Worm (Caenorhabditis elegans): ENCODE measurements around the gene C32D5.8.

The C32D5.8 gene

ce11 chrII:6394037-6394436 is 48.3 kb upstream of the C32D5.8 start:
- TF ChIP-seq zag-1 (tag; optimal IDR thresholded peaks at IDR 0.05), result no peak
- TF ChIP-seq ama-1 (optimal IDR thresholded peaks at IDR 0.05), result no peak
- TF ChIP-seq nhr-12 (tag; optimal IDR thresholded peaks at IDR 0.05), result no peak
- no peak for TF ChIP-seq elt-1 (tag; optimal IDR thresholded peaks at IDR 0.05)
- no peak for TF ChIP-seq unc-55 (GFP tag; optimal IDR thresholded peaks at IDR 0.05)
- TF ChIP-seq nhr-25 (tag; optimal IDR thresholded peaks at IDR 0.05), result no peak
- TF ChIP-seq nhr-6 (tag; optimal IDR thresholded peaks at IDR 0.05), result no peak
- TF ChIP-seq egl-27 (tag; optimal IDR thresholded peaks at IDR 0.05), result no peak
- TF ChIP-seq nhr-237 (tag; optimal IDR thresholded peaks at IDR 0.05), result no peak
- TF ChIP-seq nhr-129 (tag; optimal IDR thresholded peaks at IDR 0.05), result no peak
- TF ChIP-seq elt-3 (tag; optimal IDR thresholded peaks at IDR 0.05), result no peak
- no peak for TF ChIP-seq dmd-4 (tag; optimal IDR thresholded peaks at IDR 0.05)

- no peak for TF ChIP-seq gmeb-1 (tag; optimal IDR thresholded peaks at IDR 0.05)
- no peak for TF ChIP-seq lin-13 (GFP tag; optimal IDR thresholded peaks at IDR 0.05)
- TF ChIP-seq sma-3 (GFP tag; optimal IDR thresholded peaks at IDR 0.05), result no peak
- TF ChIP-seq nhr-129 (tag; optimal IDR thresholded peaks at IDR 0.05), result no peak
- no peak for TF ChIP-seq sma-9 (GFP tag; optimal IDR thresholded peaks at IDR 0.05)
- no peak for TF ChIP-seq sma-9 (tag; optimal IDR thresholded peaks at IDR 0.05)
- no peak for TF ChIP-seq fos-1 (tag; optimal IDR thresholded peaks at IDR 0.05)
Observed at ce11 chrII:6391195-6391594, 45.4 kb upstream of the C32D5.8 start, which contains the start of gene F58F12.3. Gene F58F12.3 (minus strand): TSS chrII:6391295.

ce11 chrII:6387937-6388336 is 42.2 kb upstream of the C32D5.8 start, which contains the start of gene F58F12.2:
Gene F58F12.2 (minus strand): TSS chrII:6388037.
- TF ChIP-seq ceh-16 (tag; optimal IDR thresholded peaks at IDR 0.05) (no peak), sma-3 (GFP tag; optimal IDR thresholded peaks at IDR 0.05) (no peak), nhr-11 (tag; optimal IDR thresholded peaks at IDR 0.05) (no peak), skn-1 (tag; optimal IDR thresholded peaks at IDR 0.05) (no peak), sem-4 (tag; optimal IDR thresholded peaks at IDR 0.05) (no peak), nhr-25 (tag; optimal IDR thresholded peaks at IDR 0.05) (no peak), zag-1 (tag; optimal IDR thresholded peaks at IDR 0.05) (no peak), elt-3 (tag; optimal IDR thresholded peaks at IDR 0.05) (no peak), nhr-23 (tag; optimal IDR thresholded peaks at IDR 0.05) (no peak), crh-2 (tag; optimal IDR thresholded peaks at IDR 0.05) (no peak), nhr-12 (tag; optimal IDR thresholded peaks at IDR 0.05) (no peak), lsy-2 (tag; optimal IDR thresholded peaks at IDR 0.05) (no peak)

ce11 chrII:6386467-6386866 is 40.7 kb upstream of the C32D5.8 start, which contains the start of gene F58F12.4:
Gene F58F12.4 (plus strand): TSS chrII:6386767.
- TF ChIP-seq elt-1 (tag; optimal IDR thresholded peaks at IDR 0.05) (no peak), ztf-4 (tag; optimal IDR thresholded peaks at IDR 0.05) (no peak), sma-9 (GFP tag; optimal IDR thresholded peaks at IDR 0.05) (no peak), sma-9 (tag; optimal IDR thresholded peaks at IDR 0.05) (no peak), skn-1 (tag; optimal IDR thresholded peaks at IDR 0.05) (no peak), ama-1 (optimal IDR thresholded peaks at IDR 0.05) (no peak), ZK546.5 (tag; optimal IDR thresholded peaks at IDR 0.05) (no peak), zag-1 (tag; optimal IDR thresholded peaks at IDR 0.05) (no peak), snpc-4 (tag; optimal IDR thresholded peaks at IDR 0.05) (no peak), mdl-1 (tag; optimal IDR thresholded peaks at IDR 0.05) (no peak), lin-11 (tag; optimal IDR thresholded peaks at IDR 0.05) (no peak), gmeb-1 (tag; optimal IDR thresholded peaks at IDR 0.05) (no peak), lin-39 (tag; optimal IDR thresholded peaks at IDR 0.05) (no peak), nhr-11 (tag; optimal IDR thresholded peaks at IDR 0.05) (no peak)

ce11 chrII:6383183-6383695 is 37.5 kb upstream of the C32D5.8 start, which contains the start of gene F58F12.1:
Gene F58F12.1 (plus strand): TSS chrII:6383645.
- TF ChIP-seq nhr-129 (tag; optimal IDR thresholded peaks at IDR 0.05), result peak; percentile 61
- TF ChIP-seq sem-4 (tag; optimal IDR thresholded peaks at IDR 0.05), result peak; percentile 38
- peak; percentile 16 for TF ChIP-seq nhr-21 (tag; optimal IDR thresholded peaks at IDR 0.05)
- peak; percentile 41 for TF ChIP-seq sma-9 (GFP tag; optimal IDR thresholded peaks at IDR 0.05)
- TF ChIP-seq sma-9 (tag; optimal IDR thresholded peaks at IDR 0.05), result no peak
- peak; percentile 67 for TF ChIP-seq fos-1 (tag; optimal IDR thresholded peaks at IDR 0.05)
- TF ChIP-seq nhr-11 (tag; optimal IDR thresholded peaks at IDR 0.05), result no peak
- TF ChIP-seq sma-3 (GFP tag; optimal IDR thresholded peaks at IDR 0.05), result peak; percentile 18
- TF ChIP-seq lin-13 (GFP tag; optimal IDR thresholded peaks at IDR 0.05), result peak; percentile 61
- TF ChIP-seq C34F6.9 (tag; optimal IDR thresholded peaks at IDR 0.05), result peak; percentile 81
- peak; percentile 66 for TF ChIP-seq gmeb-1 (tag; optimal IDR thresholded peaks at IDR 0.05)
- TF ChIP-seq dmd-4 (tag; optimal IDR thresholded peaks at IDR 0.05), result no peak
- TF ChIP-seq nhr-25 (tag; optimal IDR thresholded peaks at IDR 0.05), result no peak
- peak; percentile 24 for TF ChIP-seq crh-2 (tag; optimal IDR thresholded peaks at IDR 0.05)
- peak; percentile 39 to 78 for TF ChIP-seq lsy-2 (tag; optimal IDR thresholded peaks at IDR 0.05)
- TF ChIP-seq snpc-4 (tag; optimal IDR thresholded peaks at IDR 0.05), result peak; percentile 28
- TF ChIP-seq unc-55 (GFP tag; optimal IDR thresholded peaks at IDR 0.05), result no peak
- no peak for TF ChIP-seq egl-27 (tag; optimal IDR thresholded peaks at IDR 0.05)
- TF ChIP-seq elt-1 (tag; optimal IDR thresholded peaks at IDR 0.05), result no peak
